Worm (Caenorhabditis elegans) whole organism, L4 larva: ENCODE measurements around the gene F57G12.1.

Source experiments
- D1046.2 ChIP-seq: fragments of 200-800 bp; sonication (Bioruptor generic); IDR thresholded peaks from 2 replicates; pipeline ENCODE4 v1.3.6; 2022; ENCODE audit warnings: missing genetic modification characterization, missing compliant biosample characterization
- F10B5.3 ChIP-seq: sonication (generic microtip); optimal IDR thresholded peaks from 2 replicates; lab custom pipeline; 2016; ENCODE audit warnings: mild to moderate bottlenecking, missing genetic modification characterization, missing compliant biosample characterization
- F44E2.7 ChIP-seq: fragments of 200-800 bp; sonication (Bioruptor generic); IDR thresholded peaks from 2 replicates; pipeline ENCODE4 v2.1.2; 2022; ENCODE audit warnings: missing genetic modification characterization, missing compliant biosample characterization
- F49E8.2 ChIP-seq: sonication (generic microtip); optimal IDR thresholded peaks from 2 replicates; lab custom pipeline; 2016; ENCODE audit warnings: missing compliant biosample characterization, mild to moderate bottlenecking, missing genetic modification characterization, borderline replicate concordance
- Y105C5A.15 ChIP-seq: fragments of 200-800 bp; sonication (Bioruptor generic); IDR thresholded peaks from 2 replicates; pipeline ENCODE4 v1.3.6; 2022; ENCODE audit warnings: missing genetic modification characterization, missing compliant biosample characterization
- Y48G9A.11 ChIP-seq: fragments of 200-800 bp; sonication (Bioruptor generic); IDR thresholded peaks from 2 replicates; pipeline ENCODE4 v1.3.6; 2022; ENCODE audit warnings: missing genetic modification reagents, missing genetic modification characterization, missing compliant biosample characterization
- Y5F2A.4 ChIP-seq: fragments of 200-800 bp; sonication (Bioruptor generic); optimal IDR thresholded peaks from 2 replicates; lab custom pipeline; 2018; ENCODE audit warnings: mild to moderate bottlenecking, missing genetic modification characterization, missing compliant biosample characterization
- aha-1 ChIP-seq: fragments of 150-350 bp; peaks from one replicate; lab custom pipeline; 2014; ENCODE audit warnings: missing biosample characterization, missing genetic modification characterization
- ama-1 ChIP-seq: fragments of 150-350 bp; optimal IDR thresholded peaks from 2 replicates; lab custom pipeline; 2014; ENCODE audit warnings: inconsistent platforms, mixed read lengths
- ceh-20 ChIP-seq: fragments of 200-800 bp; sonication (Bioruptor generic); IDR thresholded peaks from 2 replicates; pipeline ENCODE4 v1.3.6; 2022; ENCODE audit warnings: missing genetic modification reagents, missing genetic modification characterization, missing compliant biosample characterization
- ceh-28 ChIP-seq: fragments of 150-350 bp; optimal IDR thresholded peaks from 2 replicates; lab custom pipeline; 2014; ENCODE audit warnings: missing biosample characterization, missing genetic modification reagents, missing genetic modification characterization
- ceh-82 ChIP-seq: sonication (generic microtip); optimal IDR thresholded peaks from 2 replicates; lab custom pipeline; 2017; ENCODE audit warnings: missing biosample characterization, missing genetic modification characterization
- ctbp-1 ChIP-seq: fragments of 200-800 bp; sonication (Bioruptor generic); IDR thresholded peaks from 2 replicates; pipeline ENCODE4 v1.3.6; 2022; ENCODE audit warnings: missing genetic modification reagents, missing genetic modification characterization, missing compliant biosample characterization
- daf-16 ChIP-seq, 3 experiments: sonication (generic microtip); optimal IDR thresholded peaks; 2 replicates each; lab custom pipeline; 2016 to 2017; ENCODE audit warnings: missing genetic modification characterization in 3 of 3, missing genetic modification reagents in 3 of 3, mild to moderate bottlenecking in 2 of 3, missing compliant biosample characterization in 2 of 3, missing biosample characterization in 1 of 3, moderate library complexity in 1 of 3
- daf-19 ChIP-seq: fragments of 200-800 bp; sonication (Bioruptor generic); conservative IDR thresholded peaks from 2 replicates; pipeline ENCODE4 v1.3.6; 2022; ENCODE audit warnings: missing genetic modification characterization, missing compliant biosample characterization
- daf-8 ChIP-seq: fragments of 200-800 bp; sonication (Bioruptor generic); IDR thresholded peaks from 2 replicates; pipeline ENCODE4 v1.3.6; 2022; ENCODE audit warnings: missing genetic modification characterization, missing compliant biosample characterization
- dmd-6 ChIP-seq: fragments of 200-800 bp; sonication (Bioruptor generic); IDR thresholded peaks from 2 replicates; pipeline ENCODE4 v1.3.6; 2022; ENCODE audit warnings: missing genetic modification reagents, missing genetic modification characterization, missing compliant biosample characterization
- dmd-9 ChIP-seq: fragments of 200-800 bp; sonication (Bioruptor generic); IDR thresholded peaks from 2 replicates; pipeline ENCODE4 v1.3.6; 2022; ENCODE audit warnings: missing genetic modification reagents, missing genetic modification characterization, missing compliant biosample characterization
- dve-1 ChIP-seq: sonication (generic microtip); optimal IDR thresholded peaks from 2 replicates; lab custom pipeline; 2017; ENCODE audit warnings: antibody characterized with exemption, mild to moderate bottlenecking, missing genetic modification characterization, missing compliant biosample characterization; ENCODE audit not compliant: insufficient read depth
- egl-27 ChIP-seq: sonication (generic microtip); optimal IDR thresholded peaks from 3 replicates; lab custom pipeline; 2017; ENCODE audit warnings: missing biosample characterization, missing genetic modification reagents, missing genetic modification characterization
- egl-43 ChIP-seq: fragments of 200-800 bp; sonication (Bioruptor generic); IDR thresholded peaks from 2 replicates; pipeline ENCODE4 v1.3.6; 2022; ENCODE audit warnings: missing genetic modification reagents, missing genetic modification characterization, missing compliant biosample characterization
- hlh-11 ChIP-seq: fragments of 200-800 bp; sonication (Bioruptor generic); optimal IDR thresholded peaks from 2 replicates; lab custom pipeline; 2018; ENCODE audit warnings: mild to moderate bottlenecking, missing genetic modification characterization, missing compliant biosample characterization
- lim-7 ChIP-seq: fragments of 200-800 bp; sonication (Bioruptor generic); IDR thresholded peaks from 2 replicates; pipeline ENCODE4 v1.3.6; 2022; ENCODE audit warnings: missing genetic modification characterization, missing compliant biosample characterization
- lin-13 ChIP-seq: fragments of 150-350 bp; optimal IDR thresholded peaks from 2 replicates; lab custom pipeline; 2014; ENCODE audit warnings: missing biosample characterization, missing genetic modification reagents, missing genetic modification characterization
- lin-39 ChIP-seq: fragments of 150-350 bp; optimal IDR thresholded peaks from 2 replicates; lab custom pipeline; 2014; ENCODE audit warnings: missing biosample characterization, missing genetic modification reagents, missing genetic modification characterization
- lir-3 ChIP-seq: sonication (generic microtip); optimal IDR thresholded peaks from 2 replicates; lab custom pipeline; 2016; ENCODE audit warnings: mild to moderate bottlenecking, missing genetic modification characterization, missing compliant biosample characterization
- mep-1 ChIP-seq: fragments of 150-350 bp; sonication (generic microtip); optimal IDR thresholded peaks from 3 replicates; lab custom pipeline; 2014; ENCODE audit warnings: missing biosample characterization, missing genetic modification characterization
- mes-2 ChIP-seq: sonication (generic microtip); optimal IDR thresholded peaks from 2 replicates; lab custom pipeline; 2016; ENCODE audit warnings: missing genotype, mild to moderate bottlenecking, missing genetic modification characterization, missing compliant biosample characterization; ENCODE audit not compliant: poor library complexity, severe bottlenecking
- mxl-2 ChIP-seq: fragments of 200-800 bp; sonication (Bioruptor generic); conservative IDR thresholded peaks from 2 replicates; pipeline ENCODE4 v1.3.6; 2022; ENCODE audit warnings: missing genetic modification reagents, missing genetic modification characterization, missing compliant biosample characterization
- mxl-3 ChIP-seq: fragments of 200-800 bp; sonication (Bioruptor generic); optimal IDR thresholded peaks from 2 replicates; lab custom pipeline; 2018; ENCODE audit warnings: mild to moderate bottlenecking, missing genetic modification characterization, missing compliant biosample characterization
- nhr-11 ChIP-seq: fragments of 150-350 bp; optimal IDR thresholded peaks from 2 replicates; lab custom pipeline; 2014; ENCODE audit warnings: missing biosample characterization, missing genetic modification characterization
- nhr-25 ChIP-seq: sonication (generic microtip); optimal IDR thresholded peaks from 2 replicates; lab custom pipeline; 2017; ENCODE audit warnings: missing genetic modification characterization, mild to moderate bottlenecking, missing compliant biosample characterization, antibody characterized with exemption, moderate library complexity, borderline replicate concordance; ENCODE audit not compliant: insufficient read depth
- nhr-28 ChIP-seq: fragments of 150-350 bp; optimal IDR thresholded peaks from 2 replicates; lab custom pipeline; 2014; ENCODE audit warnings: missing biosample characterization, missing genetic modification characterization
- nhr-48 ChIP-seq: sonication (generic microtip); optimal IDR thresholded peaks from 2 replicates; lab custom pipeline; 2016; ENCODE audit warnings: mild to moderate bottlenecking, missing genetic modification characterization, missing compliant biosample characterization
- php-3 ChIP-seq: fragments of 200-800 bp; sonication (Bioruptor generic); IDR thresholded peaks from 2 replicates; pipeline ENCODE4 v1.3.6; 2022; ENCODE audit warnings: missing genetic modification reagents, missing genetic modification characterization, missing compliant biosample characterization
- pqm-1 ChIP-seq: sonication (generic microtip); optimal IDR thresholded peaks from 2 replicates; lab custom pipeline; 2017; ENCODE audit warnings: missing biosample characterization, missing genetic modification characterization
- rbr-2 ChIP-seq: sonication (generic microtip); optimal IDR thresholded peaks from 2 replicates; lab custom pipeline; 2016; ENCODE audit warnings: missing genotype, missing genetic modification characterization, missing compliant biosample characterization
- sdz-12 ChIP-seq: fragments of 200-800 bp; sonication (Bioruptor generic); optimal IDR thresholded peaks from 2 replicates; lab custom pipeline; 2018; ENCODE audit warnings: mild to moderate bottlenecking, missing genetic modification characterization, missing compliant biosample characterization
- skn-1 ChIP-seq: fragments of 150-350 bp; optimal IDR thresholded peaks from 2 replicates; lab custom pipeline; 2014; ENCODE audit warnings: missing biosample characterization, missing genetic modification characterization
- spr-1 ChIP-seq: sonication (generic microtip); optimal IDR thresholded peaks from 2 replicates; lab custom pipeline; 2016; ENCODE audit warnings: mild to moderate bottlenecking, missing genetic modification characterization, missing compliant biosample characterization
- tra-1 ChIP-seq: fragments of 200-800 bp; sonication (Bioruptor generic); IDR thresholded peaks from 2 replicates; pipeline ENCODE4 v1.3.6; 2022; ENCODE audit warnings: missing genetic modification reagents, missing genetic modification characterization, missing compliant biosample characterization
- unc-130 ChIP-seq: sonication (generic microtip); optimal IDR thresholded peaks from 2 replicates; lab custom pipeline; 2016; ENCODE audit warnings: missing genetic modification reagents, missing genetic modification characterization, missing compliant biosample characterization
- unc-62 ChIP-seq, 3 experiments: fragments of 150-350 bp in 1 of 3; sonication (generic microtip); optimal IDR thresholded peaks in 2 of 3; peaks in 1 of 3; 1 replicate in 1 of 3; 2 replicates in 2 of 3; lab custom pipeline; 2014 to 2017; ENCODE audit warnings: missing biosample characterization in 3 of 3, missing genetic modification characterization in 3 of 3, missing genetic modification reagents in 3 of 3, missing genotype in 1 of 3
- ztf-11 ChIP-seq: fragments of 150-350 bp; optimal IDR thresholded peaks from 2 replicates; lab custom pipeline; 2014; ENCODE audit warnings: missing biosample characterization, missing genetic modification characterization

F57G12.1 gene

DNA sequence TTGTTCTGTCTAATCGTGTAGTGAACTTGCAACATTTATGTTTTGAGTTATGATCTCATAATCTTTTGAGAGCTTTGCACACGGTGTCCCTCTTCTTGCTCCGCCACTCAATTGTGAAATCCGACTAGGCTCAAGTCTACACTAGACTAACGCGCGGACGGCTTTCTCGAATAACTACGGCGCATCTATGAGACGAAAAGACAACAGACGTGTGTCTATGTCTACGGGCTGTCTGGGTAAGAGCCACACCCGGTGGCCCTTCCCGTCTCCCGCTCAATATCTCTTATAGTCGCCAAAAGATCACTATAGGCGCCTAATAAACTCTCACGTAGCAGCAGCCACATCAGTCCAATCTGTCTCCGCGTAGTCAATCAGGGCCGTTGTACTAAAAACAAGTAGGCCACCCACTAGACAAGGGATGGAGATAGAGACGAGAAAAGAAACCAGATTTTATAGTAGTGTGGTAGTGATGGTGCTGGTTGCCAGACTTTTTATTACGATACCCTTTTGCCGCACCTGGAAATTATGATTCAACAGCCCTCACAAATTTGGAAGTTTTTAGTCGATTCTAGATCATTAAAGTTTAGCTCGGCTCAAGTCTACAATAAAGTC, 4.3 kb upstream of the F57G12.1 start:
- TF ChIP-seq ceh-20 (GFP tag; lab: Robert Waterston, UW) (peak; percentile 27; the same call in 1 of the 2 replicates), Y5F2A.4 (GFP tag; lab: Kevin White, UChicago) (no peak), nhr-28 (tag; lab: Kevin White, UChicago) (peak; percentile 21), ceh-28 (tag; lab: Kevin White, UChicago) (no peak), aha-1 (tag; lab: Kevin White, UChicago) (peak; percentile 62), mes-2 (tag; lab: Kevin White, UChicago) (no peak), daf-16 (GFP tag; optimal IDR thresholded peaks at IDR 0.05; lab: Kevin White, UChicago) (peak in 1 of 2 experiments; percentile 4), daf-16 (tag; optimal IDR thresholded peaks at IDR 0.05; lab: Kevin White, UChicago) (no peak), unc-62 (GFP tag; optimal IDR thresholded peaks at IDR 0.05 in 1 of 2; lab: Kevin White, UChicago) (peak in 1 of 2 experiments; percentile 16), unc-62 (tag; optimal IDR thresholded peaks at IDR 0.05; lab: Kevin White, UChicago) (no peak), hlh-11 (peak; percentile 11), dmd-6 (GFP tag; lab: Robert Waterston, UW) (peak; percentile 26; the same call in 1 of the 2 replicates)

DNA sequence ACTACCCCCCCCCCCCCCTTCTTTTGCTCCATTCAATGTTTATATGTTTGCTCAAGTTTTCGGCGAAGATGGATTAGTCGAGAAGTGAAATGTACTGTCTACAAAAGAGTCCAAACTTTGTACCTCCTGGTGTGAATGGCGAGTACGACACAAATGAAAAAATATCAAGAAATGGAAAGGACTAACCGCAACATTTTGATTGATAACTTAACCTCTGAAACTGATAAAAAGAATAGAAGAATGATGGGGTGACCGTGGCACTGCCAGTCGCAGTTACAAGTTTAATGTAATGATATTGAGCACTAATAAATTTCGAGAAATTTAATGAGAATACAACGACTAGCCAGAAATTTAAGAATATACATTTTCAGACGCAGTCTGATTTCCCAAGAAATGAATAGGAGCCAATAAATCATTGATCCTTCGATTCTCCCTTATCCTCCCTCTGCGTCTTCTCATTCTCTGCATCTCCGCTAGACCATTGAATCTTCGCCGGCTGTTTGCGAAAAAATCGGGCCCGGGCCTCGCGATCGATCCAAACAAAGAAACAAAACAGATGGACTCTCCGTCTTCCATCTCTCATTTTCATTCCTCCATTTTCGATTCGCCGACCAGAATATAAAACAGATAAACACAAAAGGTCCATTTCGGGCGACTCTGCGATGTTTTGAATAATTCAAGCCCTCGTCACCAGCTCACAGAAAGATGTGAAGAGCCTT, 3.4 kb upstream of the F57G12.1 start:
- no peak for TF ChIP-seq unc-130 (GFP tag; lab: Kevin White, UChicago)
- TF ChIP-seq ctbp-1 (GFP tag; lab: Robert Waterston, UW): no peak
- TF ChIP-seq Y105C5A.15 (GFP tag; lab: Robert Waterston, UW): no peak
- no peak for TF ChIP-seq nhr-25
- TF ChIP-seq spr-1 (tag; lab: Kevin White, UChicago): no peak
- no peak for TF ChIP-seq daf-8 (GFP tag; lab: Robert Waterston, UW)
- peak; percentile 19 for TF ChIP-seq dve-1 (tag; lab: Kevin White, UChicago)
- TF ChIP-seq skn-1: no peak
- TF ChIP-seq php-3 (GFP tag; lab: Robert Waterston, UW): no peak
- TF ChIP-seq D1046.2 (GFP tag; lab: Robert Waterston, UW): no peak
- TF ChIP-seq nhr-48 (tag; lab: Kevin White, UChicago): no peak
- TF ChIP-seq daf-16 (GFP tag; optimal IDR thresholded peaks at IDR 0.05; lab: Kevin White, UChicago): no peak
- TF ChIP-seq daf-16 (tag; optimal IDR thresholded peaks at IDR 0.05; lab: Kevin White, UChicago): peak; percentile 38
- TF ChIP-seq egl-43 (GFP tag; lab: Robert Waterston, UW): no peak
- no peak for TF ChIP-seq Y48G9A.11
- no peak for TF ChIP-seq lir-3
- no peak for TF ChIP-seq sdz-12 (GFP tag; lab: Kevin White, UChicago)
- no peak for TF ChIP-seq daf-19 (GFP tag; lab: Robert Waterston, UW)
- no peak for TF ChIP-seq lim-7
- no peak for TF ChIP-seq egl-27 (tag; lab: Kevin White, UChicago)
- no peak for TF ChIP-seq F49E8.2 (tag; lab: Kevin White, UChicago)
- TF ChIP-seq nhr-28 (tag; lab: Kevin White, UChicago): peak; percentile 15
- peak; percentile 50; the same call in 1 of the 2 replicates for TF ChIP-seq dmd-6 (GFP tag; lab: Robert Waterston, UW)
- TF ChIP-seq ztf-11: no peak
- TF ChIP-seq ama-1 (lab: Kevin White, UChicago): no peak
- no peak for TF ChIP-seq mep-1 (tag; lab: Kevin White, UChicago)
- TF ChIP-seq aha-1 (tag; lab: Kevin White, UChicago): peak; percentile 49
- TF ChIP-seq dmd-9 (GFP tag; lab: Robert Waterston, UW): no peak
- TF ChIP-seq nhr-11 (tag; lab: Kevin White, UChicago): no peak
- peak in 1 of 2 experiments; percentile 85 for TF ChIP-seq unc-62 (GFP tag; optimal IDR thresholded peaks at IDR 0.05 in 1 of 2; lab: Kevin White, UChicago)
- no peak for TF ChIP-seq unc-62 (tag; optimal IDR thresholded peaks at IDR 0.05; lab: Kevin White, UChicago)
- TF ChIP-seq tra-1 (GFP tag; lab: Robert Waterston, UW): no peak
- TF ChIP-seq mxl-2 (GFP tag; lab: Robert Waterston, UW): no peak
- no peak for TF ChIP-seq ceh-82 (tag; lab: Kevin White, UChicago)
- TF ChIP-seq lin-39: no peak
- no peak for TF ChIP-seq lin-13 (GFP tag; lab: Kevin White, UChicago)
- peak; percentile 1 for TF ChIP-seq hlh-11
- TF ChIP-seq mxl-3 (GFP tag; lab: Kevin White, UChicago): no peak
- no peak for TF ChIP-seq rbr-2 (tag; lab: Kevin White, UChicago)
- TF ChIP-seq pqm-1 (tag; lab: Kevin White, UChicago): peak; percentile 15
- TF ChIP-seq F10B5.3: no peak
- TF ChIP-seq F44E2.7 (GFP tag; lab: Robert Waterston, UW): no peak
- TF ChIP-seq, all 104 proteins: peak for 8
